Worm (Caenorhabditis elegans): ENCODE data around the gene exc-14.

Gene exc-14

DNA sequence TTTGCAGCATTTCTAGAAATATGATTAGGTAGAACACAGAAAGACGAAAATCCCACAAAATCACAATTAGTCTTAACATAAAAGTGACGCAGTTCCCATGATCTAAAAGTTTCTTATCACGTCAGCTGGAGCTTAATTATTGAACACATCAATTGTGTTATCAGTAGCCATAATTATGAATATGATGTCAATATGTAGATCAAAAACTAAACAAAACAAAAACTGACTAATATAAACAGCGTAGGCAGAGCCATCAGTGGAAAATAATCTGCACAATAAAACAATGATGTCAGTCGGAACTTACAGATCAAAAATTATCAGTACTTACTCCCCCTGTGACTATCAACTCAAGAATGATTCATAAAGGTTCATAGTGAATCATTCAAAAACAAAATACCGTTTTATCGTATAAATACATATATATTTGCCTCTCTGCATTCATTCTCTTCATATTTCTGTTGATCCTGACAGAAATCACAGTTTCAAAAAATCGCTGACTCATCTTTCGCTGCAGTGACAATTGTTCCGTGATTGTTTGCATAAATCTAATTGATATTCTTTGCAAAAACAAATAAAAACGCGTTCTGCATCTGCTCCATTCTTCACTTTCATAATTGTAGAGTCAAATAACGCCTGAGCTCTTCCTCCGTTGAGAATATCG is 33.7 kb downstream of the exc-14 start, which contains the start of gene srr-6:
Gene srr-6, plus strand, starts transcription at position 611 of the 661 bp plus-strand sequence.
- TF ChIP-seq elt-2 (tag; optimal IDR thresholded peaks at IDR 0.05) (peak; percentile 47), C04F5.9 (tag; optimal IDR thresholded peaks at IDR 0.05) (no peak)

DNA sequence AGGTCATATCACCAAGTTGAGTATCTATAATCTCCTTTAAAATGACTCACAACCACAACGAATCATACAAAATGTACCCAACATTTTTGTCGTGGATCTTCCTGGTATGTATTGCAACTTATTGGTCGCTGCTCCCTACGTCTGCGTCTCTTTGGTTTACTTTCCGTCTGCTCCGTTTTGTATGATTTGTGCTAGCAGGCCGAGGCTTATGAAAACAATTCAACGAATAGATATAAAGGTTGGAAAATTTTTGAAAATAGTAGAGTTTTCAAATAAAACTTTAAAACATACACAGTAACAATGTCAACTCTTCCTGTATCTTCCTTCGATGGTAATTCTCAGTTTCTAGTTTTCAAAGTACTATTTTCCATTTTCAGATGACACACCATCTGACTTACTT is 44.6 kb downstream of the exc-14 start, which contains the start of gene srr-8:
Gene srr-8, plus strand, starts transcription at position 301 of the 400 bp plus-strand sequence.
- no peak for TF ChIP-seq mef-2 (tag; optimal IDR thresholded peaks at IDR 0.05)
- no peak for TF ChIP-seq nhr-71 (tag; optimal IDR thresholded peaks at IDR 0.05)
- no peak for TF ChIP-seq zag-1 (tag; optimal IDR thresholded peaks at IDR 0.05)
- TF ChIP-seq efl-1 (optimal IDR thresholded peaks at IDR 0.05): no peak
- no peak for TF ChIP-seq efl-1 (GFP tag; optimal IDR thresholded peaks at IDR 0.05 in 1 of 2)
- TF ChIP-seq F16B12.6 (tag; optimal IDR thresholded peaks at IDR 0.05): no peak
- no peak for TF ChIP-seq snu-23 (GFP tag; optimal IDR thresholded peaks at IDR 0.05)
- TF ChIP-seq aly-2 (tag; optimal IDR thresholded peaks at IDR 0.05): no peak
- no peak for TF ChIP-seq snpc-4 (tag; optimal IDR thresholded peaks at IDR 0.05)
- TF ChIP-seq ztf-4 (tag; optimal IDR thresholded peaks at IDR 0.05): no peak
- no peak for TF ChIP-seq nhr-12 (tag; optimal IDR thresholded peaks at IDR 0.05)
- TF ChIP-seq alr-1 (tag; optimal IDR thresholded peaks at IDR 0.05; ENCODE audit: borderline replicate concordance): no peak

DNA sequence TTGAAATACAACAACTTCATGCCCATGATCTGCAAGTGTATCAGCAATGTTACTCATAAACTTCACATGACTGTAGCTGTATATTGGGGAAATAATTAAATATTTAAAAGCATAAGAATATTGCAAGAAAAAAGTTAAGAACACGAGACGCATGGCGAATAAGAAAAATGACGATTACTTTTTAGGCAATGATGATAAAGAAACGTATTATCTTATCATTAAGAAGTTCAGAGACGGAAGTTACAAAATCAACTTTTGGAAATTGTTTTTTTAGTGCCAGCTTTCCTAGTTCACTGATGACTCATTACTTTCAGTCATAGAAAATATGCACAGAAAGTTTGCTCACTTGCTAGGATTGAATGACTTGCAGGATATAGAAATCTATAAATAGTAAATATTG is 45.6 kb downstream of the exc-14 start, which contains the start of gene ugt-7:
Gene ugt-7, minus strand, starts transcription at position 161 of the 400 bp plus-strand sequence.
- TF ChIP-seq nhr-11 (tag; optimal IDR thresholded peaks at IDR 0.05) (no peak), elt-2 (tag; optimal IDR thresholded peaks at IDR 0.05) (peak; percentile 48)

DNA sequence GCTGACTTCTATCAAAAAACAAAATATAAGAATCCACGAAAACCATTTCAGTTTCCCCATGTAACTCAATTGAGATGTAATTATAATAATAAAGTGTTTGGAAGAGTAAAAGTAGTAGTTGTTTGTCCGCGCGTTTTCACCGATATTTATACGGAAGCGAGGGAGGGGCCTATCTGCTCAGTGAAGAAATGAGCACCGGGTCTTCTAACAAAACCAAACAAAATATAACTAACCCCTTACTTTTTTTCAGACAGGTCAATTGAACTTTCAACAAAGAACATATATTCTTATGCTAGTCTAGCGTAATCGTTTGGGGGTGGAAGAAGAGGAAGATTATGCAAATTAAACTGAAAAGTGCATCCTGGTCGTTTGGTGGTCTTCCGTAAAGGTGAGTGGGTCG is 50.8 kb downstream of the exc-14 start, which contains the start of gene ncx-9:
Gene ncx-9, minus strand, starts transcription at position 101 of the 400 bp plus-strand sequence.
- no peak for TF ChIP-seq egl-27 (tag; optimal IDR thresholded peaks at IDR 0.05)
- no peak for TF ChIP-seq xbp-1 (tag; optimal IDR thresholded peaks at IDR 0.05)
- no peak for TF ChIP-seq tlp-1 (tag; optimal IDR thresholded peaks at IDR 0.05)
- no peak for TF ChIP-seq grh-1 (GFP tag; IDR thresholded peaks at IDR 0.05)
- no peak for TF ChIP-seq nhr-47 (tag; optimal IDR thresholded peaks at IDR 0.05)
- TF ChIP-seq zag-1 (tag; optimal IDR thresholded peaks at IDR 0.05): no peak
- no peak for TF ChIP-seq nhr-19 (GFP tag; conservative IDR thresholded peaks at IDR 0.05)
- TF ChIP-seq ceh-82 (tag; optimal IDR thresholded peaks at IDR 0.05): no peak
- TF ChIP-seq nhr-84 (tag; optimal IDR thresholded peaks at IDR 0.05): no peak
- no peak for TF ChIP-seq hlh-4 (tag; optimal IDR thresholded peaks at IDR 0.05)
